Worm (Caenorhabditis elegans) whole organism, L3 larva: ENCODE results near the gene orc-2.

Experiments
- ceh-16 ChIP-seq: sonication (generic microtip); optimal IDR thresholded peaks from 2 replicates; lab custom pipeline; 2017; ENCODE audit warnings: missing biosample characterization, missing genetic modification characterization
- daf-12 ChIP-seq: fragments of 150-350 bp; optimal IDR thresholded peaks from 2 replicates; lab custom pipeline; 2014; ENCODE audit warnings: missing biosample characterization, missing genetic modification reagents, missing genetic modification characterization
- egl-27 ChIP-seq: sonication (generic microtip); optimal IDR thresholded peaks from 4 replicates; lab custom pipeline; 2017; ENCODE audit warnings: missing biosample characterization, missing genetic modification reagents, missing genetic modification characterization
- egl-5 ChIP-seq: fragments of 150-350 bp; optimal IDR thresholded peaks from 2 replicates; lab custom pipeline; 2017; ENCODE audit warnings: missing biosample characterization, missing genetic modification reagents, missing genetic modification characterization, inconsistent platforms
- fkh-2 ChIP-seq: fragments of 150-350 bp; optimal IDR thresholded peaks from 2 replicates; lab custom pipeline; 2014; ENCODE audit warnings: missing biosample characterization, missing genetic modification reagents, missing genetic modification characterization
- fos-1 ChIP-seq: fragments of 150-350 bp; optimal IDR thresholded peaks from 2 replicates; lab custom pipeline; 2014; ENCODE audit warnings: missing biosample characterization, missing genetic modification characterization
- lin-15B ChIP-seq: fragments of 150-350 bp; optimal IDR thresholded peaks from 2 replicates; lab custom pipeline; 2014; ENCODE audit warnings: missing biosample characterization, missing genetic modification characterization
- lin-39 ChIP-seq: fragments of 150-350 bp; optimal IDR thresholded peaks from 2 replicates; lab custom pipeline; 2018; ENCODE audit warnings: missing biosample characterization, missing genetic modification reagents, missing genetic modification characterization
- nhr-12 ChIP-seq: fragments of 150-350 bp; optimal IDR thresholded peaks from 2 replicates; lab custom pipeline; 2014; ENCODE audit warnings: missing biosample characterization, missing genetic modification characterization
- nhr-237 ChIP-seq: fragments of 150-350 bp; optimal IDR thresholded peaks from 2 replicates; lab custom pipeline; 2014; ENCODE audit warnings: missing biosample characterization, missing genetic modification characterization
- nhr-77 ChIP-seq: fragments of 150-350 bp; optimal IDR thresholded peaks from 2 replicates; lab custom pipeline; 2014; ENCODE audit warnings: missing biosample characterization, missing genetic modification characterization
- skn-1 ChIP-seq: fragments of 150-350 bp; optimal IDR thresholded peaks from 2 replicates; lab custom pipeline; 2014; ENCODE audit warnings: missing biosample characterization, missing genetic modification characterization
- zag-1 ChIP-seq: fragments of 150-350 bp; optimal IDR thresholded peaks from 2 replicates; lab custom pipeline; 2014; ENCODE audit warnings: missing biosample characterization, missing genetic modification characterization
- ztf-11 ChIP-seq: fragments of 150-350 bp; optimal IDR thresholded peaks from 2 replicates; lab custom pipeline; 2014; ENCODE audit warnings: missing biosample characterization, missing genetic modification characterization

DNA sequence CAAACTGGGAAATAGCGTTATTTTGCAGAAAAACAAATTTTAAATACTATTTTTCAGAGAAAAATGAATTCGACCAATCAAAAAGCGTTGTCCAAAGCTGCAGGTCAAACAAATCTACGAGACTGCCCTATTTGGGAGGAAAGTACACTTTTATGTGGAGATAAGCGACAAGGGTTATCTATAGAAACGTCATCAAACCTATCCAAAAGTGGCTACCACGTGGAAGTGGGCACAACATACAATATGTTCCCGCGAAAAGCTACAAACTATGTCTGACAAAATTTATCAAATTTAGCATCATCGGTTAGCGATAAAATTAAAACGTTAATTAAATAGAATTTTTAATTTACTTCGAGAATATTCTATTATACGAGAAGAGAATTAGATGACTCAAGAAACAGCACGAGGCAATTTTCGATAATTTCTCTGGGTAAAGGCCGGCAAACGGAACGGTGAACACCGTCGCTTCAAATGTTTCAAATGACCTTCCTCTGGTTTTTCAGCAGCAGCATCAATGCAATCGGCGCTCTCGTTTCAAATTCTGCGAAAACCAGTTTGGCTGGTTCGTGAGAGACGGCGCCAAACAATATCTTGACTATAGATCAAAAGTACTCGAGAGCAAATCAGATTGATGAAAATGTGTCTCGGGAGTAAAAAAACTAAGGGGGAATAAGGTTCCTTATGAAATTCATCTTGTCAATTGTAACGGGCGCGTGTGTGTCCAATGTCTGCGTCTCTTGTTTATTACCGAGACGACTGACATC lies 11.8 kb upstream of the orc-2 start:
- TF ChIP-seq egl-5 (tag; lab: Kevin White, UChicago) (no peak), nhr-237 (tag; lab: Kevin White, UChicago) (no peak), fos-1 (tag; lab: Kevin White, UChicago) (no peak), nhr-12 (no peak), ztf-11 (tag; lab: Kevin White, UChicago) (no peak), zag-1 (tag; lab: Kevin White, UChicago) (no peak), egl-27 (tag; lab: Kevin White, UChicago) (no peak), skn-1 (tag; lab: Kevin White, UChicago) (no peak), ceh-16 (tag; lab: Kevin White, UChicago) (no peak), daf-12 (tag; lab: Kevin White, UChicago) (no peak), nhr-77 (tag; lab: Kevin White, UChicago) (no peak), fkh-2 (tag; lab: Kevin White, UChicago) (no peak), lin-39 (peak; percentile 28), lin-15B (tag; lab: Kevin White, UChicago) (no peak)
